Worm (Caenorhabditis elegans): ENCODE data around the gene C44B7.11.

DNA sequence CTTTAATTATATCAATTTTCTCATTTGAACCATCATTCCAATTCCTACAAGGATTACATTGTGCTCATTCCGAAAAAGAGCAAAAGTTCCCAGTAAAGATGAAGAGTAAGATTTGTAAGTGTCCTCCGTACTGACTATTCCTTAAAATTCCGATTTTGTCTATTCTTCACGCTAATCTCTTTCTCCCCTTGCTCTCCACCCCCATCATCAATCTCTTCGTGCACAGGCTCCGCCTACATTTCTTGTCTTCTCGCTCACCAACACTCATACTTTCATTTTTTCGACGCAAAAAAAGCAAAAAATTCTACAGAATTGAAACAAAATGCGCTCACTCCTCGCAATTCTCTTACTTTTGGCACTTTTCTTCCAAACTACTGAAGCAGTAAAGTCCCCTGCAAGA lies 18.5 kb upstream of the C44B7.11 start, which contains the start of gene B0252.8:
- TF ChIP-seq mdl-1 (tag; optimal IDR thresholded peaks at IDR 0.05), result no peak
- no peak for TF ChIP-seq nhr-77 (tag; optimal IDR thresholded peaks at IDR 0.05)
- TF ChIP-seq unc-62 (GFP tag; optimal IDR thresholded peaks at IDR 0.05), result no peak
- TF ChIP-seq nhr-11 (tag; optimal IDR thresholded peaks at IDR 0.05), result no peak
- no peak for TF ChIP-seq ztf-4 (tag; optimal IDR thresholded peaks at IDR 0.05)
- no peak for TF ChIP-seq zag-1 (tag; optimal IDR thresholded peaks at IDR 0.05)
- TF ChIP-seq fos-1 (tag; optimal IDR thresholded peaks at IDR 0.05), result no peak
